Fruit fly (Drosophila melanogaster) whole organism, adult: Measurements from ENCODE around the gene Lsp1gamma.

ENCODE experiments used
- CG11617 ChIP-seq: fragments of 200-800 bp; sonication (Bioruptor generic); optimal IDR thresholded peaks from 2 replicates; lab custom pipeline; 2017; ENCODE audit warnings: mild to moderate bottlenecking, missing biosample characterization, missing genetic modification reagents, missing genetic modification characterization
- CG12768 ChIP-seq: fragments of 200-800 bp; sonication (Bioruptor generic); optimal IDR thresholded peaks from 2 replicates; lab custom pipeline; 2017; ENCODE audit warnings: missing biosample characterization, missing genetic modification characterization, mild to moderate bottlenecking, moderate library complexity, missing genetic modification reagents
- CG14711 ChIP-seq: fragments of 200-800 bp; sonication (Bioruptor generic); optimal IDR thresholded peaks from 2 replicates; lab custom pipeline; 2018; ENCODE audit warnings: missing biosample characterization, mild to moderate bottlenecking, missing genetic modification characterization, moderate library complexity
- CG1620 ChIP-seq: fragments of 200-800 bp; sonication (Bioruptor generic); optimal IDR thresholded peaks from 2 replicates; lab custom pipeline; 2016; ENCODE audit warnings: missing biosample characterization, missing genetic modification characterization
- CG33017 ChIP-seq: fragments of 200-800 bp; sonication (Bioruptor generic); optimal IDR thresholded peaks from 2 replicates; lab custom pipeline; 2018; ENCODE audit warnings: missing biosample characterization, mild to moderate bottlenecking, missing genetic modification characterization, moderate library complexity
- CG5204 ChIP-seq: fragments of 200-800 bp; sonication (Bioruptor generic); optimal IDR thresholded peaks from 2 replicates; lab custom pipeline; 2016; ENCODE audit warnings: missing biosample characterization, missing genetic modification characterization
- CG7045 ChIP-seq: fragments of 200-800 bp; sonication (Bioruptor generic); optimal IDR thresholded peaks from 2 replicates; lab custom pipeline; 2017; ENCODE audit warnings: missing biosample characterization, mild to moderate bottlenecking, missing genetic modification characterization
- CG7101 ChIP-seq: fragments of 200-800 bp; sonication (Bioruptor generic); optimal IDR thresholded peaks from 2 replicates; lab custom pipeline; 2018; ENCODE audit warnings: missing biosample characterization, mild to moderate bottlenecking, missing genetic modification characterization, moderate library complexity
- Clk ChIP-seq: fragments of 200-800 bp; sonication (Bioruptor generic); optimal IDR thresholded peaks from 2 replicates; lab custom pipeline; 2017; ENCODE audit warnings: missing biosample characterization, missing genetic modification characterization
- Crg-1 ChIP-seq: fragments of 200-800 bp; sonication (Bioruptor generic); optimal IDR thresholded peaks from 2 replicates; lab custom pipeline; 2016; ENCODE audit warnings: missing biosample characterization, missing genetic modification characterization
- Hr96 ChIP-seq: fragments of 200-800 bp; sonication (Bioruptor generic); optimal IDR thresholded peaks from 2 replicates; lab custom pipeline; 2016; ENCODE audit warnings: missing biosample characterization, missing genetic modification characterization
- Mnt ChIP-seq: fragments of 200-800 bp; sonication (Bioruptor generic); optimal IDR thresholded peaks from 2 replicates; lab custom pipeline; 2016; ENCODE audit warnings: missing biosample characterization, mild to moderate bottlenecking, missing genetic modification characterization
- bab1 ChIP-seq: fragments of 200-800 bp; sonication (Bioruptor generic); optimal IDR thresholded peaks from 3 replicates; lab custom pipeline; 2019; ENCODE audit warnings: missing biosample characterization, mild to moderate bottlenecking, missing genetic modification characterization, moderate library complexity
- cic ChIP-seq: fragments of 200-800 bp; sonication (Bioruptor generic); optimal IDR thresholded peaks from 2 replicates; lab custom pipeline; 2017; ENCODE audit warnings: missing biosample characterization, mild to moderate bottlenecking, missing genetic modification characterization, moderate library complexity
- cnc ChIP-seq, 2 experiments: fragments of >200 bp; optimal IDR thresholded peaks; 2 replicates each; lab custom pipeline; 2017
- kay ChIP-seq: fragments of 200-800 bp; sonication (Bioruptor generic); peaks from one replicate; lab custom pipeline; 2016; ENCODE audit warnings: missing biosample characterization, missing genetic modification characterization, borderline replicate concordance
- ovo ChIP-seq: fragments of 200-800 bp; sonication (Bioruptor generic); optimal IDR thresholded peaks from 2 replicates; lab custom pipeline; 2016; ENCODE audit warnings: missing biosample characterization, missing genetic modification characterization
- pad ChIP-seq: fragments of 200-800 bp; sonication (Bioruptor generic); optimal IDR thresholded peaks from 3 replicates; lab custom pipeline; 2017; ENCODE audit warnings: missing biosample characterization, missing genetic modification characterization, mild to moderate bottlenecking, moderate library complexity, missing genetic modification reagents
- tj ChIP-seq: fragments of 200-800 bp; sonication (Bioruptor generic); optimal IDR thresholded peaks from 3 replicates; lab custom pipeline; 2017; ENCODE audit warnings: missing biosample characterization, mild to moderate bottlenecking, missing genetic modification characterization, moderate library complexity
- toe ChIP-seq: fragments of 200-800 bp; sonication (Bioruptor generic); optimal IDR thresholded peaks from 2 replicates; lab custom pipeline; 2016; ENCODE audit warnings: missing biosample characterization, missing genetic modification characterization

The Lsp1gamma gene

DNA sequence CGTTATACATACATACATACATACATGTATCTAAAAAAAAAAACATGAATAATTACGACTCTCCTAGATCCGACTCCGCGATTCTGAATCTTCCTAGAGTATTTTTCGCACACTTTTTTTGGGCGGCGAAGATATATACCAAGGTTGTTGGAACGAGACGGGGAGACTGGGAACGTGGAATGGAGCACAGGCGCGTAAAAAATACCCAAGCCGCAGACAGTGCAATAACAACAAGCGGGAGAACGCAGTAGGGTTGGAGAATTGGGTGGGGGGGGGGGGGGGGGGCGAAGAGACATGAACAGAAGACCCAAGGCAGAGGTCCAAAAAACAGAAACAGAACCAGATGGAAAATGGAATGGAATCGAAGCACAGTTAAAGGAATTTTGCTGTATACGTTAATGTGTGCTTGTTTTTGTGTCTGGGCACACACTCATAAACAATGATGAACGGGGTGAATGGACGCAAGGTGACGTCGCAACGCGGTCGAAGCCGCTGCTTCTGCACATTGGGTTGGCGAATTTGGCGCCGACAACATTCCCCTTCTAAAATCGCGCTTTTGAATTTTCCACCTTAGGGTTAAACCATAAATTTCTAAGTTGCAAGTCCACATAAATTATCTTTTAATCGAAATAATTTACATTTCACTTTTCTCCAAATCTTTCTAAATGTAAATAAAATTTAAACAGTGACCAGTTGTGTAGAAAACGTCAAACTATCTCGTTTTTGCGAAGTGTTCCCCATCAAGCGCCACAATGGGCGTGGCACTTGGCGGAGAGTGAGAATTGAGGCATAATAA, 7.3 kb downstream of the Lsp1gamma start:
- TF ChIP-seq cnc (optimal IDR thresholded peaks at IDR 0.05; lab: Kevin White, UChicago) (no peak), pad (GFP tag; lab: Kevin White, UChicago) (peak; percentile 28), bab1 (GFP tag; lab: Kevin White, UChicago) (no peak), tj (GFP tag; lab: Kevin White, UChicago) (peak; percentile 75), CG12768 (GFP tag; lab: Kevin White, UChicago) (peak; percentile 6)

DNA sequence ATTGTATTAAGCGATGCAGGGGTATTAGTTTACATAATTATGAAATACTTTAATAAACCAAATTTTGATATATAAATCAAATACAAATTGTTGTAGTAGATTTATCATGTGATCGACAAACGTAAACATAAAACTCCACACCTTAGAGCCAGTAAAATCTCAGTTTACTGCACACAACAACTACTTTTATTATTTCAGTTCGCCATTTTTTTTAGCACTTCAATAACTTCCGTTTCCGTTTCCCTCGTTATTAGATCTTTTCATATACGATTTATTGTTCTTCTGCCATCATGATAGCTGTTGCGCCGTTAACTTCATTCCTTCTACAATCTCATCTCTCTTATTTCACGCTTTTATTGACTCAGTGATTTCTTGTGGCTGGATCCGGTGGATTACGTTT, 9.0 kb downstream of the Lsp1gamma start, which contains the start of gene CG13405:
CG13405 (minus strand) TSS at position 101 of the 400 bp plus-strand sequence.
- no peak for TF ChIP-seq CG11617 (GFP tag; lab: Kevin White, UChicago)
- no peak for TF ChIP-seq CG7101 (tag; lab: Kevin White, UChicago)
- no peak for TF ChIP-seq pad (GFP tag; lab: Kevin White, UChicago)
- TF ChIP-seq CG14711, result no peak
- TF ChIP-seq ovo, result no peak
- no peak for TF ChIP-seq toe (GFP tag; lab: Kevin White, UChicago)
- TF ChIP-seq CG1620, result no peak
- no peak for TF ChIP-seq CG7045
- no peak for TF ChIP-seq kay
- no peak for TF ChIP-seq Clk
- TF ChIP-seq bab1 (GFP tag; lab: Kevin White, UChicago), result no peak

- TF ChIP-seq tj (GFP tag; lab: Kevin White, UChicago), result peak; percentile 72
- TF ChIP-seq CG14711, result no peak
- no peak for TF ChIP-seq Crg-1
- no peak for TF ChIP-seq CG11617 (GFP tag; lab: Kevin White, UChicago)
These were observed 16.7 kb downstream of the Lsp1gamma start for dm6 chr3L:82929-83328.

dm6 chr3L:85204-85811, 19.1 kb downstream of the Lsp1gamma start:
- TF ChIP-seq CG11617 (GFP tag; lab: Kevin White, UChicago) (peak; percentile 60), kay (peak; percentile 72), CG33017 (tag; lab: Kevin White, UChicago) (peak; percentile 36), CG14711 (peak; percentile 55), Hr96 (peak; percentile 3), CG12768 (GFP tag; lab: Kevin White, UChicago) (peak; percentile 79), CG5204 (GFP tag; lab: Kevin White, UChicago) (no peak), cic (GFP tag; lab: Kevin White, UChicago) (peak; percentile 89), Clk (no peak), pad (GFP tag; lab: Kevin White, UChicago) (peak; percentile 52), CG7045 (peak; percentile 51), bab1 (GFP tag; lab: Kevin White, UChicago) (no peak), tj (GFP tag; lab: Kevin White, UChicago) (peak; percentile 1), CG7101 (tag; lab: Kevin White, UChicago) (peak; percentile 45), toe (GFP tag; lab: Kevin White, UChicago) (peak; percentile 4), ovo (peak; percentile 85), cnc (optimal IDR thresholded peaks at IDR 0.05; lab: Kevin White, UChicago) (no peak), Crg-1 (peak; percentile 76), CG1620 (peak; percentile 31), Mnt (GFP tag; lab: Kevin White, UChicago) (no peak)

DNA sequence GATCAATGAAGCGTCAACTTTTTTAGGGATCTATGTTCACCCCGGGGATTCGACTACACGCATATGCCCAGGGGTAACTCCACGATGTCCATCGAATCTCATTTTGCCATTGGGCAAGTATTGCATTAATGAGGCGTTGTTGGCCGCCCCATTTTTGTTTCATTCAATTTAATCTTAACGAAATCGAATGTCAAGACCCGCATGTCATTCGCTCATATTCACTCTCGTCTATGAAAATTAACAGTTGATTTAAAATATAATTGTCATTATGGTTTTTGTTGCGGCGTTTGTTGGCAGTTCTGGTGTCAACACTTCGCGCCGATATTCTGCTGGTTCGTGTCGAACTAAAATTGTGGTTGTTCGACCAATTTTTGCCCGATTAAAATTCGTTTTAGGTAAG, 20.7 kb downstream of the Lsp1gamma start:
- TF ChIP-seq CG11617 (GFP tag; lab: Kevin White, UChicago) (no peak), CG14711 (no peak), CG5204 (GFP tag; lab: Kevin White, UChicago) (no peak), Hr96 (no peak), cnc (optimal IDR thresholded peaks at IDR 0.05; lab: Kevin White, UChicago) (no peak), CG7045 (no peak), Crg-1 (no peak), pad (GFP tag; lab: Kevin White, UChicago) (no peak), tj (GFP tag; lab: Kevin White, UChicago) (no peak), ovo (no peak), cic (GFP tag; lab: Kevin White, UChicago) (no peak), CG7101 (tag; lab: Kevin White, UChicago) (no peak), kay (no peak), CG12768 (GFP tag; lab: Kevin White, UChicago) (no peak), CG1620 (no peak), CG33017 (tag; lab: Kevin White, UChicago) (no peak)

- TF ChIP-seq Mnt (GFP tag; lab: Kevin White, UChicago), result no peak
- TF ChIP-seq pad (GFP tag; lab: Kevin White, UChicago), result peak; percentile 1
These were observed 24.7 kb downstream of the Lsp1gamma start for dm6 chr3L:90885-91284.

- TF ChIP-seq cic (GFP tag; lab: Kevin White, UChicago) (peak; percentile 75), CG7101 (tag; lab: Kevin White, UChicago) (no peak), Mnt (GFP tag; lab: Kevin White, UChicago) (peak; percentile 3), pad (GFP tag; lab: Kevin White, UChicago) (no peak), Hr96 (no peak), tj (GFP tag; lab: Kevin White, UChicago) (peak; percentile 81)
These were observed 25.7 kb downstream of the Lsp1gamma start for dm6 chr3L:91933-92332.
